Fruit fly (Drosophila melanogaster) whole organism, embryonic: ENCODE data around the gene Ir64a.
A peak's percentile ranks its signal among the peaks of the same experiment; 100 is the strongest.

Experiments used
- Atf6 ChIP-seq: fragments of 200-800 bp; sonication (Bioruptor generic); IDR thresholded peaks from 2 replicates; pipeline ENCODE4 v1.3.6; 2022; ENCODE audit warnings: missing biosample characterization, missing genetic modification characterization
- Awh ChIP-seq: fragments of 200-800 bp; sonication (Bioruptor generic); IDR thresholded peaks from 2 replicates; pipeline ENCODE4, ENCODE4 v1.3.6; 2022; ENCODE audit warnings: missing biosample characterization, missing genetic modification characterization
- CG10267 ChIP-seq: fragments of 200-800 bp; sonication (Bioruptor generic); optimal IDR thresholded peaks from 2 replicates; lab custom pipeline; 2018; ENCODE audit warnings: missing biosample characterization, mild to moderate bottlenecking, missing genetic modification characterization, moderate library complexity
- CG10431 ChIP-seq: fragments of 200-800 bp; sonication (Bioruptor generic); optimal IDR thresholded peaks from 3 replicates; lab custom pipeline; 2018; ENCODE audit warnings: missing biosample characterization, mild to moderate bottlenecking, missing genetic modification characterization
- CG10959 ChIP-seq: fragments of 200-800 bp; sonication (Bioruptor generic); IDR thresholded peaks from 2 replicates; pipeline ENCODE4 v1.3.6; 2022; ENCODE audit warnings: missing biosample characterization, missing genetic modification characterization
- CG11093 ChIP-seq: fragments of 200-800 bp; sonication (Bioruptor generic); IDR thresholded peaks from 3 replicates; pipeline ENCODE4 v1.3.6; 2022; ENCODE audit warnings: missing biosample characterization, missing genetic modification characterization
- CG13624 ChIP-seq: fragments of 200-800 bp; sonication (Bioruptor generic); optimal IDR thresholded peaks from 2 replicates; lab custom pipeline; 2016; ENCODE audit warnings: missing biosample characterization, missing genetic modification characterization
- CG14860 ChIP-seq: fragments of 200-800 bp; sonication (Bioruptor generic); IDR thresholded peaks from 3 replicates; pipeline ENCODE4 v1.3.6; 2022; ENCODE audit warnings: missing biosample characterization, missing genetic modification characterization; ENCODE audit not compliant: partially characterized antibody
- CG17612 ChIP-seq: fragments of 200-800 bp; sonication (Bioruptor generic); IDR thresholded peaks from 2 replicates; pipeline ENCODE4 v1.3.6; 2022; ENCODE audit warnings: missing biosample characterization, missing genetic modification characterization
- CG32532 ChIP-seq: fragments of 200-800 bp; sonication (Bioruptor generic); IDR thresholded peaks from 2 replicates; pipeline ENCODE4 v1.3.6; 2022; ENCODE audit warnings: missing biosample characterization, missing genetic modification characterization
- CG32772 ChIP-seq: fragments of 200-800 bp; sonication (Bioruptor generic); IDR thresholded peaks from 2 replicates; pipeline ENCODE4 v1.3.6; 2022; ENCODE audit warnings: missing biosample characterization, missing genetic modification characterization
- CG34224 ChIP-seq: fragments of 200-800 bp; sonication (Bioruptor generic); IDR thresholded peaks from 3 replicates; pipeline ENCODE4 v1.3.6; 2022; ENCODE audit warnings: missing biosample characterization, missing genetic modification characterization; ENCODE audit not compliant: partially characterized antibody
- CG42726 ChIP-seq: fragments of 200-800 bp; sonication (Bioruptor generic); IDR thresholded peaks from 2 replicates; pipeline ENCODE4 v1.3.6; 2022; ENCODE audit warnings: missing biosample characterization, missing genetic modification characterization; ENCODE audit not compliant: partially characterized antibody
- CG43689 ChIP-seq: fragments of 200-800 bp; sonication (Bioruptor generic); IDR thresholded peaks from 2 replicates; pipeline ENCODE4 v1.3.6; 2022; ENCODE audit warnings: missing biosample characterization, missing genetic modification characterization
- CG6791 ChIP-seq: fragments of 200-800 bp; sonication (Bioruptor generic); IDR thresholded peaks from 3 replicates; pipeline ENCODE4 v1.3.6; 2022; ENCODE audit warnings: missing biosample characterization, missing genetic modification characterization; ENCODE audit not compliant: partially characterized antibody
- CG6813 ChIP-seq: fragments of 200-800 bp; sonication (Bioruptor generic); optimal IDR thresholded peaks from 2 replicates; lab custom pipeline; 2017; ENCODE audit warnings: missing biosample characterization, missing genetic modification characterization, mild to moderate bottlenecking, moderate library complexity, missing genetic modification reagents
- CG7372 ChIP-seq: fragments of 200-800 bp; sonication (Bioruptor generic); IDR thresholded peaks from 2 replicates; pipeline ENCODE4 v1.3.6; 2022; ENCODE audit warnings: missing biosample characterization, missing genetic modification characterization
- CG8388 ChIP-seq: fragments of 200-800 bp; sonication (Bioruptor generic); optimal IDR thresholded peaks from 2 replicates; lab custom pipeline; 2019; ENCODE audit warnings: missing biosample characterization, mild to moderate bottlenecking, missing genetic modification characterization, moderate library complexity
- Dll ChIP-seq: fragments of 200-800 bp; sonication (Bioruptor generic); IDR thresholded peaks from 4 replicates; pipeline ENCODE4 v1.3.6; 2022; ENCODE audit warnings: missing biosample characterization, missing genetic modification characterization; ENCODE audit not compliant: partially characterized antibody
- ERR ChIP-seq: fragments of 200-800 bp; sonication (Bioruptor generic); optimal IDR thresholded peaks from 2 replicates; lab custom pipeline; 2016; ENCODE audit warnings: missing biosample characterization, missing genetic modification characterization
- H15 ChIP-seq: fragments of 200-800 bp; sonication (Bioruptor generic); IDR thresholded peaks from 3 replicates; pipeline ENCODE4 v1.3.6; 2022; ENCODE audit warnings: missing biosample characterization, missing genetic modification characterization
- HLH4C ChIP-seq: fragments of 200-800 bp; sonication (Bioruptor generic); IDR thresholded peaks from 3 replicates; pipeline ENCODE4 v1.3.6; 2022; ENCODE audit warnings: missing biosample characterization, missing genetic modification characterization; ENCODE audit not compliant: partially characterized antibody
- Lim3 ChIP-seq: fragments of 200-800 bp; sonication (Bioruptor generic); IDR thresholded peaks from 2 replicates; pipeline ENCODE4 v1.3.6; 2022; ENCODE audit warnings: missing biosample characterization, missing genetic modification characterization
- Mes4 ChIP-seq: fragments of 200-800 bp; sonication (Bioruptor generic); optimal IDR thresholded peaks from 2 replicates; lab custom pipeline; 2016; ENCODE audit warnings: missing biosample characterization, missing genetic modification characterization
- NC2α ChIP-seq: fragments of 200-800 bp; sonication (Bioruptor generic); optimal IDR thresholded peaks from 2 replicates; lab custom pipeline; 2016; ENCODE audit warnings: missing biosample characterization, missing genetic modification characterization
- Opbp ChIP-seq: fragments of 200-800 bp; sonication (Bioruptor generic); IDR thresholded peaks from 3 replicates; pipeline ENCODE4 v1.3.6; 2022; ENCODE audit warnings: missing biosample characterization, missing genetic modification characterization; ENCODE audit not compliant: partially characterized antibody
- Scr ChIP-seq: fragments of 200-800 bp; sonication (Bioruptor generic); IDR thresholded peaks from 2 replicates; pipeline ENCODE4 v1.3.6; 2022; ENCODE audit warnings: missing biosample characterization, missing genetic modification characterization; ENCODE audit not compliant: partially characterized antibody
- amos ChIP-seq: fragments of 200-800 bp; sonication (Bioruptor generic); IDR thresholded peaks from 2 replicates; pipeline ENCODE4 v1.3.6; 2022; ENCODE audit warnings: missing biosample characterization, missing genetic modification characterization; ENCODE audit not compliant: partially characterized antibody
- ap ChIP-seq: fragments of 200-800 bp; sonication (Bioruptor generic); IDR thresholded peaks from 2 replicates; pipeline ENCODE4 v1.3.6; 2022; ENCODE audit warnings: missing biosample characterization, missing genetic modification characterization
- ara ChIP-seq: fragments of 200-800 bp; sonication (Bioruptor generic); IDR thresholded peaks from 2 replicates; pipeline ENCODE4 v1.3.6; 2022; ENCODE audit warnings: missing biosample characterization, missing genetic modification characterization
- ato ChIP-seq: fragments of 200-800 bp; sonication (Bioruptor generic); IDR thresholded peaks from 2 replicates; pipeline ENCODE4 v1.3.6; 2022; ENCODE audit warnings: missing biosample characterization, missing genetic modification characterization; ENCODE audit not compliant: partially characterized antibody
- cas ChIP-seq: fragments of 200-800 bp; sonication (Bioruptor generic); IDR thresholded peaks from 2 replicates; pipeline ENCODE4 v1.3.6; 2022; ENCODE audit warnings: missing biosample characterization, missing genetic modification characterization
- danr ChIP-seq: fragments of 200-800 bp; sonication (Bioruptor generic); IDR thresholded peaks from 2 replicates; pipeline ENCODE4 v1.3.6; 2022; ENCODE audit warnings: missing biosample characterization, missing genetic modification characterization
- dysf ChIP-seq: fragments of 200-800 bp; sonication (Bioruptor generic); IDR thresholded peaks from 3 replicates; pipeline ENCODE4 v1.3.6; 2022; ENCODE audit warnings: missing biosample characterization, missing genetic modification characterization
- exex ChIP-seq: fragments of 200-800 bp; sonication (Bioruptor generic); optimal IDR thresholded peaks from 4 replicates; lab custom pipeline; 2018; ENCODE audit warnings: missing biosample characterization, mild to moderate bottlenecking, missing genetic modification characterization, moderate library complexity
- eyg ChIP-seq: fragments of 200-800 bp; sonication (Bioruptor generic); optimal IDR thresholded peaks from 3 replicates; lab custom pipeline; 2016; ENCODE audit warnings: missing biosample characterization, missing genetic modification characterization
- fd102C ChIP-seq: fragments of 200-800 bp; sonication (Bioruptor generic); optimal IDR thresholded peaks from 2 replicates; lab custom pipeline; 2018; ENCODE audit warnings: missing biosample characterization, mild to moderate bottlenecking, missing genetic modification characterization, moderate library complexity
- fru ChIP-seq: fragments of >200 bp; optimal IDR thresholded peaks from 2 replicates; lab custom pipeline; 2017
- ftz-f1 ChIP-seq: fragments of 200-800 bp; sonication (Bioruptor generic); optimal IDR thresholded peaks from 2 replicates; lab custom pipeline; 2016; ENCODE audit warnings: missing biosample characterization, missing genetic modification characterization
- gfzf ChIP-seq: fragments of 200-800 bp; sonication (Bioruptor generic); optimal IDR thresholded peaks from 2 replicates; lab custom pipeline; 2016; ENCODE audit warnings: missing biosample characterization, mild to moderate bottlenecking, missing genetic modification characterization, moderate library complexity
- hb ChIP-seq: fragments of 200-800 bp; sonication (Bioruptor generic); IDR thresholded peaks from 3 replicates; pipeline ENCODE4 v1.3.6; 2022; ENCODE audit warnings: missing biosample characterization, missing genetic modification characterization; ENCODE audit not compliant: partially characterized antibody
- lbe ChIP-seq: fragments of 200-800 bp; sonication (Bioruptor generic); optimal IDR thresholded peaks from 2 replicates; lab custom pipeline; 2016; ENCODE audit warnings: missing biosample characterization, mild to moderate bottlenecking, missing genetic modification characterization
- onecut ChIP-seq: fragments of 200-800 bp; sonication (Bioruptor generic); IDR thresholded peaks from 2 replicates; pipeline ENCODE4 v1.3.6; 2022; ENCODE audit warnings: missing biosample characterization, missing genetic modification characterization
- pb ChIP-seq: fragments of 200-800 bp; sonication (Bioruptor generic); optimal IDR thresholded peaks from 3 replicates; lab custom pipeline; 2016; ENCODE audit warnings: missing biosample characterization, missing genetic modification characterization
- slou ChIP-seq: fragments of 200-800 bp; sonication (Bioruptor generic); optimal IDR thresholded peaks from 3 replicates; lab custom pipeline; 2016; ENCODE audit warnings: missing biosample characterization, missing genetic modification characterization
- sob ChIP-seq: fragments of 200-800 bp; sonication (Bioruptor generic); IDR thresholded peaks from 2 replicates; pipeline ENCODE4 v1.3.6; 2022; ENCODE audit warnings: missing biosample characterization, missing genetic modification characterization
- tll ChIP-seq, 2 experiments: fragments of 200-800 bp in 1 of 2; fragments of >200 bp in 1 of 2; sonication (Bioruptor generic) in 1 of 2; optimal IDR thresholded peaks; 2 replicates each; lab custom pipeline; 2017 to 2019; ENCODE audit warnings: missing biosample characterization in 2 of 2, missing genetic modification characterization in 2 of 2, mild to moderate bottlenecking in 1 of 2, moderate library complexity in 1 of 2
- vnd ChIP-seq: fragments of 200-800 bp; sonication (Bioruptor generic); IDR thresholded peaks from 3 replicates; pipeline ENCODE4 v1.3.6; 2022; ENCODE audit warnings: missing biosample characterization, missing genetic modification characterization; ENCODE audit not compliant: partially characterized antibody
- vvl ChIP-seq: fragments of 200-800 bp; sonication (Bioruptor generic); IDR thresholded peaks from 2 replicates; pipeline ENCODE4 v1.3.6; 2022; ENCODE audit warnings: missing biosample characterization, missing genetic modification characterization
- zen2 ChIP-seq: fragments of 200-800 bp; sonication (Bioruptor generic); IDR thresholded peaks from 3 replicates; pipeline ENCODE4 v1.3.6; 2022; ENCODE audit warnings: missing biosample characterization, missing genetic modification characterization; ENCODE audit not compliant: partially characterized antibody

Ir64a gene

DNA sequence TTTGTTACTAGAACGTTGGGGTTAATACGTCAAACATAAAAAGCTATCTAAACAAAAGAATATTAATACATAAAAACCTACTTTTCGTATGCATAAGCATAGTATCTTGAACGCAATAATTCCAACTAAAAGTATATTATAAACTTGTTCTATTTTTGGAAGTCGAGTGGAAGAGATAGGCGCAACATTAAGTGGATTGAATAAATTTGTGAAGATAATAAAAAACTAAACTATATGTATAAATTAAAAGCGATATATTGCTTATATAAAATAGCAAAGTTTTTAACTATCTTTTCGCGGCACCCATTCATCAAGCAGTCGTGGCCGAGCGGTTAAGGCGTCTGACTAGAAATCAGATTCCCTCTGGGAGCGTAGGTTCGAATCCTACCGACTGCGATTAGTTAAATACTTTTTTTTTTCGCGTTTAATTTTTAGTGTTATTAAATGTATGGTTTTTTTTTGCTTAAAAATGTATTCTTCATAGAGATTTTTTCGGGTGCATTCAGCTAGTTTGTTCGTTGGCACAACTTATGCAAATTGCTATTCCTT, 40.8 kb downstream of the Ir64a start (continued):
- no peak for TF ChIP-seq CG10267 (tag; lab: Kevin White, UChicago)
- TF ChIP-seq Dll (GFP tag; lab: Robert Waterston, UW), result no peak
- peak; percentile 56; the same call in 1 of the 2 replicates for TF ChIP-seq CG42726 (GFP tag; lab: Robert Waterston, UW)
- TF ChIP-seq CG17612 (GFP tag; lab: Robert Waterston, UW), result no peak
- TF ChIP-seq pb (GFP tag; lab: Kevin White, UChicago), result no peak
- TF ChIP-seq fru (lab: Kevin White, UChicago), result no peak
- no peak for TF ChIP-seq ara (GFP tag; lab: Robert Waterston, UW)
- no peak for TF ChIP-seq gfzf (GFP tag; lab: Kevin White, UChicago)
- peak; percentile 40; the same call in 2 of the 3 replicates for TF ChIP-seq CG34224 (GFP tag; lab: Robert Waterston, UW)
- no peak for TF ChIP-seq ap (GFP tag; lab: Robert Waterston, UW)
- TF ChIP-seq CG10431 (GFP tag; lab: Kevin White, UChicago), result no peak
- TF ChIP-seq ftz-f1, result no peak
- no peak for TF ChIP-seq CG13624 (GFP tag; lab: Kevin White, UChicago)
- TF ChIP-seq sob, result no peak
- TF ChIP-seq ato, result peak; percentile 63
- TF ChIP-seq CG11093 (GFP tag; lab: Robert Waterston, UW), result no peak
- TF ChIP-seq exex (tag; lab: Kevin White, UChicago), result peak; percentile 73
- peak; percentile 66; the same call in 1 of the 2 replicates for TF ChIP-seq amos
- no peak for TF ChIP-seq zen2 (GFP tag; lab: Robert Waterston, UW)
- TF ChIP-seq Scr (GFP tag; lab: Robert Waterston, UW), result peak; percentile 62
- TF ChIP-seq CG43689 (GFP tag; lab: Robert Waterston, UW), result no peak
- TF ChIP-seq cas, result no peak
- peak; percentile 44; the same call in 1 of the 3 replicates for TF ChIP-seq Opbp (GFP tag; lab: Robert Waterston, UW)
- no peak for TF ChIP-seq CG32772 (GFP tag; lab: Robert Waterston, UW)
- TF ChIP-seq dysf (GFP tag; lab: Robert Waterston, UW), result no peak
- TF ChIP-seq CG8388 (GFP tag; lab: Kevin White, UChicago), result no peak
- no peak for TF ChIP-seq lbe
- TF ChIP-seq CG7372, result no peak
- no peak for TF ChIP-seq CG32532 (GFP tag; lab: Robert Waterston, UW)
- peak; percentile 47; the same call in 2 of the 3 replicates for TF ChIP-seq vnd (GFP tag; lab: Robert Waterston, UW)
- no peak for TF ChIP-seq eyg (GFP tag; lab: Kevin White, UChicago)
- no peak for TF ChIP-seq Lim3 (GFP tag; lab: Robert Waterston, UW)
- peak; percentile 57; the same call in 1 of the 3 replicates for TF ChIP-seq HLH4C (GFP tag; lab: Robert Waterston, UW)
- TF ChIP-seq fd102C (GFP tag; lab: Kevin White, UChicago), result no peak
- no peak for TF ChIP-seq danr (GFP tag; lab: Robert Waterston, UW)
- no peak for TF ChIP-seq Atf6
- no peak for TF ChIP-seq H15 (GFP tag; lab: Robert Waterston, UW)
- TF ChIP-seq slou (GFP tag; lab: Kevin White, UChicago), result no peak
- TF ChIP-seq CG6791 (GFP tag; lab: Robert Waterston, UW), result peak; percentile 38; the same call in 1 of the 3 replicates
- no peak for TF ChIP-seq NC2α (GFP tag; lab: Kevin White, UChicago)
- no peak for TF ChIP-seq onecut
- no peak for TF ChIP-seq CG10959 (GFP tag; lab: Robert Waterston, UW)
- no peak for TF ChIP-seq CG6813 (GFP tag; lab: Kevin White, UChicago)
- no peak for TF ChIP-seq Mes4 (GFP tag; lab: Kevin White, UChicago)
- TF ChIP-seq vvl (GFP tag; lab: Robert Waterston, UW), result peak; percentile 35; the same call in 1 of the 2 replicates
- TF ChIP-seq hb (GFP tag; lab: Robert Waterston, UW), result peak; percentile 47; the same call in 1 of the 3 replicates
- peak; percentile 60 for TF ChIP-seq CG14860 (GFP tag; lab: Robert Waterston, UW)
- no peak for TF ChIP-seq ERR (GFP tag; lab: Kevin White, UChicago)
- TF ChIP-seq Awh (GFP tag; lab: Robert Waterston, UW), result no peak
- no peak for TF ChIP-seq tll (GFP tag; optimal IDR thresholded peaks at IDR 0.05; lab: Kevin White, UChicago)
